Worm (Caenorhabditis elegans): ENCODE data around the gene T05G5.1.

T05G5.1 gene

ce11 chrIII:9689377-9689776 lies 53.8 kb downstream of the T05G5.1 start:
- no peak for TF ChIP-seq dsc-1 (tag; optimal IDR thresholded peaks at IDR 0.05)
- no peak for TF ChIP-seq swsn-7 (tag; optimal IDR thresholded peaks at IDR 0.05)
- no peak for TF ChIP-seq tbx-2 (tag; optimal IDR thresholded peaks at IDR 0.05)
- TF ChIP-seq zag-1 (tag; optimal IDR thresholded peaks at IDR 0.05) = no peak
- TF ChIP-seq elt-3 (tag; optimal IDR thresholded peaks at IDR 0.05) = no peak
- peak in 1 of 2 experiments; percentile 21 for TF ChIP-seq lin-35 (GFP tag; optimal IDR thresholded peaks at IDR 0.05)
- TF ChIP-seq nhr-77 (tag; optimal IDR thresholded peaks at IDR 0.05) = no peak
- TF ChIP-seq ceh-63 (GFP tag; optimal IDR thresholded peaks at IDR 0.05) = no peak
- peak; percentile 77 for TF ChIP-seq elt-2 (tag; optimal IDR thresholded peaks at IDR 0.05)
